Fruit fly (Drosophila melanogaster) whole organism, wandering third instar larva: ENCODE results near the gene uif.

Source experiments
- Abd-B ChIP-seq: fragments of >200 bp; optimal IDR thresholded peaks from 2 replicates; lab custom pipeline; 2017; ENCODE audit warnings: missing biosample characterization, missing genetic modification characterization
- Dif ChIP-seq: fragments of 200-275, 200-300 bp; sonication (Bioruptor generic); optimal IDR thresholded peaks from 2 replicates; lab custom pipeline; 2018; ENCODE audit warnings: missing biosample characterization, missing genetic modification characterization; ENCODE audit not compliant: partially characterized antibody
- Myc ChIP-seq: fragments of >200 bp; optimal IDR thresholded peaks from 2 replicates; lab custom pipeline; 2017
- Sp1 ChIP-seq: fragments of 200-800 bp; sonication (Bioruptor generic); optimal IDR thresholded peaks from 3 replicates; lab custom pipeline; 2019; ENCODE audit warnings: missing biosample characterization, mild to moderate bottlenecking, missing genetic modification characterization, moderate library complexity
- h ChIP-seq: fragments of 200-800 bp; sonication (Bioruptor generic); optimal IDR thresholded peaks from 3 replicates; lab custom pipeline; 2016; ENCODE audit warnings: missing biosample characterization, mild to moderate bottlenecking, missing genetic modification characterization
- pan ChIP-seq: fragments of >200 bp; optimal IDR thresholded peaks from 2 replicates; lab custom pipeline; 2017
- psq ChIP-seq: fragments of 200-800 bp; sonication (Bioruptor generic); optimal IDR thresholded peaks from 3 replicates; lab custom pipeline; 2017; ENCODE audit warnings: missing biosample characterization, mild to moderate bottlenecking, missing genetic modification characterization, moderate library complexity
- tai ChIP-seq: sonication (Bioruptor generic); optimal IDR thresholded peaks from 2 replicates; lab custom pipeline; 2016; ENCODE audit warnings: missing biosample characterization, missing genetic modification characterization

DNA sequence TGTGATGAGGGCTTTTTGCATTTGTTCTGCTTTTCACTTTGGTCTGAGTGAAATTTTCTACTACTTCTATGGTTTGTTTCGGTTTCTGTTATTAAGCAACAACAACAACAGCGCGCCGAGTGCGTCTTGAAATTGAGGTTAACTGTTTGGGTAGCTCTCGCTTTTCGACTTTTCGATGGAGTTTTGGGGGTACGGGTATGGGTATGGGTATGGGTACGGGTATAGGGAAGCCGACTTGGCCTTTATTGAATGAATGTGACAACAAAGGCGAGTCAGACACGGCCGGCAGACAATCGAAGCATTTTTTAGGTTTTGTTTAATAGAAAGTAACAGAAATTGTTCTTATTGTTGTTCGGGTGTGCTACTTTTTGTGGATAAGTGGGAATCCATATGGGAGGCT lies 2.6 kb downstream of the uif start:
- TF ChIP-seq psq (GFP tag; lab: Kevin White, UChicago) (no peak), tai (GFP tag; lab: Kevin White, UChicago) (no peak), Sp1 (GFP tag; lab: Kevin White, UChicago) (no peak), h (GFP tag; lab: Kevin White, UChicago) (no peak), Abd-B (GFP tag; lab: Kevin White, UChicago) (no peak), pan (lab: Kevin White, UChicago) (no peak), Myc (lab: Kevin White, UChicago) (no peak), Dif (GFP tag; lab: Kevin White, UChicago) (no peak)
